Fruit fly (Drosophila melanogaster): ENCODE measurements around the gene comt.

Gene comt

DNA sequence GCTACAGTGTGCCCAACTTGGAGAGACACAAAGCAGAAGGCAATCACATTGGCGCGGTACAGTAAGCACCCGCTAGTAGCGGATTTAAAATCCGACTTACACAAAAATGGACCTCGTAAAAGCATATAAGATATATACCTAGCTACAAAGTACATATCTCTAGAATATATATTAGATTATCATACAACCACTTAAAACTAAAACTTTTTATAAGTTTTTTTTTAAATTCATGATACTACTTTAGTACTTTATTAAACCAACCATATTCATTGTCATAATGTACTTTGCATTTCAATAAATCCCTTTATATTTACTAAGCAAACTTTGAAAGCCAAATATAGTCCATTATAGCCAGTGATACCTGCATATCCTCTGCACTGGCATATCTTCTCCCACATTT, 16.3 kb downstream of the comt start (continued):
- TF ChIP-seq chinmo (GFP tag; IDR thresholded peaks at IDR 0.05; ENCODE audit: partially characterized antibody): no peak
- no peak for TF ChIP-seq insv (GFP tag; optimal IDR thresholded peaks at IDR 0.05)
- TF ChIP-seq CG15269 (tag; optimal IDR thresholded peaks at IDR 0.05): peak; percentile 67
- no peak for TF ChIP-seq pum (GFP tag; optimal IDR thresholded peaks at IDR 0.05)
- TF ChIP-seq dmrt11E (tag; optimal IDR thresholded peaks at IDR 0.05): peak; percentile 57
- peak; percentile 32 for TF ChIP-seq Fer3 (tag; optimal IDR thresholded peaks at IDR 0.05)
- no peak for TF ChIP-seq caup (GFP tag; optimal IDR thresholded peaks at IDR 0.05; ENCODE audit: severe bottlenecking)
- no peak for TF ChIP-seq CG12744 (GFP tag; optimal IDR thresholded peaks at IDR 0.05)
- TF ChIP-seq CG4404 (GFP tag; IDR thresholded peaks at IDR 0.05): peak; percentile 34; the same call in 1 of the 2 replicates
- no peak for TF ChIP-seq CG3995 (GFP tag; optimal IDR thresholded peaks at IDR 0.05)
- 0 out of 3 replicates have a peak, but pooled peaks have one; percentile 12 for TF ChIP-seq B-H1 (GFP tag; IDR thresholded peaks at IDR 0.05)
- TF ChIP-seq dan (GFP tag; IDR thresholded peaks at IDR 0.05): no peak
- TF ChIP-seq CG8359 (GFP tag; optimal IDR thresholded peaks at IDR 0.05; ENCODE audit: borderline replicate concordance): no peak
- TF ChIP-seq CG4328 (GFP tag; optimal IDR thresholded peaks at IDR 0.05): no peak
- peak; percentile 33 for TF ChIP-seq Six4 (GFP tag; optimal IDR thresholded peaks at IDR 0.05)
- TF ChIP-seq CkIIα-i1 (GFP tag; IDR thresholded peaks at IDR 0.05): no peak
- TF ChIP-seq mam (GFP tag; optimal IDR thresholded peaks at IDR 0.05): no peak
- TF ChIP-seq pnt (GFP tag; optimal IDR thresholded peaks at IDR 0.05): no peak
- TF ChIP-seq CG16779 (GFP tag; IDR thresholded peaks at IDR 0.05): no peak
- no peak for TF ChIP-seq D (optimal IDR thresholded peaks at IDR 0.05)
- TF ChIP-seq D (GFP tag; optimal IDR thresholded peaks at IDR 0.05): peak; percentile 52
- TF ChIP-seq dm (GFP tag; optimal IDR thresholded peaks at IDR 0.05): no peak
- no peak for TF ChIP-seq inv (GFP tag; IDR thresholded peaks at IDR 0.05; ENCODE audit: partially characterized antibody)
- no peak for TF ChIP-seq mld (GFP tag; IDR thresholded peaks at IDR 0.05; ENCODE audit: partially characterized antibody)
- peak; percentile 46 for TF ChIP-seq sisA (GFP tag; IDR thresholded peaks at IDR 0.05)
- TF ChIP-seq nmo (GFP tag; optimal IDR thresholded peaks at IDR 0.05): peak; percentile 56
- TF ChIP-seq Bteb2 (GFP tag; optimal IDR thresholded peaks at IDR 0.05): no peak
- TF ChIP-seq pan (optimal IDR thresholded peaks at IDR 0.05): no peak
- peak in 1 of 2 experiments; percentile 51 for TF ChIP-seq pan (GFP tag; optimal IDR thresholded peaks at IDR 0.05 in 1 of 2, IDR thresholded peaks at IDR 0.05 in 1 of 2)
- TF ChIP-seq CG42726 (GFP tag; IDR thresholded peaks at IDR 0.05; ENCODE audit: partially characterized antibody): no peak
- no peak for TF ChIP-seq Atf-2 (GFP tag; optimal IDR thresholded peaks at IDR 0.05)
- peak; percentile 71 for TF ChIP-seq CG2678 (tag; optimal IDR thresholded peaks at IDR 0.05)
- no peak for TF ChIP-seq Atf3 (GFP tag; optimal IDR thresholded peaks at IDR 0.05)
- TF ChIP-seq MBD-R2 (GFP tag; IDR thresholded peaks at IDR 0.05): no peak
- TF ChIP-seq bbx (GFP tag; IDR thresholded peaks at IDR 0.05; ENCODE audit: partially characterized antibody): no peak
- peak; percentile 58 for TF ChIP-seq CG12391 (tag; optimal IDR thresholded peaks at IDR 0.05)
- TF ChIP-seq ato (GFP tag; IDR thresholded peaks at IDR 0.05; ENCODE audit: partially characterized antibody): no peak
- no peak for TF ChIP-seq HLH54F (GFP tag; optimal IDR thresholded peaks at IDR 0.05)
- no peak for TF ChIP-seq sd (tag; optimal IDR thresholded peaks at IDR 0.05)
- peak; percentile 57 for TF ChIP-seq Blimp-1 (GFP tag; optimal IDR thresholded peaks at IDR 0.05)
- no peak for TF ChIP-seq CG4282 (GFP tag; optimal IDR thresholded peaks at IDR 0.05)
- peak; percentile 3 for TF ChIP-seq org-1 (GFP tag; optimal IDR thresholded peaks at IDR 0.05)
- no peak for TF ChIP-seq CG15479 (GFP tag; optimal IDR thresholded peaks at IDR 0.05)
- TF ChIP-seq ap (GFP tag; IDR thresholded peaks at IDR 0.05): 0 out of 2 replicates have a peak, but pooled peaks have one; percentile 2
- no peak for TF ChIP-seq Optix (GFP tag; IDR thresholded peaks at IDR 0.05)
- no peak for TF ChIP-seq CG2202 (tag; optimal IDR thresholded peaks at IDR 0.05)
- no peak for TF ChIP-seq toy (GFP tag; IDR thresholded peaks at IDR 0.05)
- TF ChIP-seq CG33557 (GFP tag; optimal IDR thresholded peaks at IDR 0.05): peak; percentile 4
- TF ChIP-seq lbe (GFP tag; optimal IDR thresholded peaks at IDR 0.05): no peak
- peak; percentile 70 for TF ChIP-seq sens (GFP tag)
- no peak for TF ChIP-seq yki (optimal IDR thresholded peaks at IDR 0.05)
- TF ChIP-seq CG18476 (GFP tag; optimal IDR thresholded peaks at IDR 0.05): no peak
